Worm (Caenorhabditis elegans) whole organism, late embryonic: ENCODE results near the gene C02C6.14.
A peak's percentile ranks its signal among the peaks of the same experiment; 100 is the strongest.

ENCODE experiments used
- C08G9.2 ChIP-seq: sonication (generic microtip); optimal IDR thresholded peaks from 2 replicates; lab custom pipeline; 2016; ENCODE audit warnings: mild to moderate bottlenecking, missing genetic modification characterization, moderate library complexity, missing compliant biosample characterization
- F13H6.1 ChIP-seq: sonication (generic microtip); optimal IDR thresholded peaks from 2 replicates; lab custom pipeline; 2016; ENCODE audit warnings: missing genetic modification characterization, missing compliant biosample characterization
- K02D7.2 ChIP-seq: sonication (generic microtip); optimal IDR thresholded peaks from 2 replicates; lab custom pipeline; 2017; ENCODE audit warnings: mild to moderate bottlenecking, missing genetic modification characterization, missing compliant biosample characterization
- K09A11.1 ChIP-seq: sonication (generic microtip); optimal IDR thresholded peaks from 2 replicates; lab custom pipeline; 2017; ENCODE audit warnings: antibody characterized with exemption, mild to moderate bottlenecking, missing genetic modification characterization, missing compliant biosample characterization; ENCODE audit not compliant: insufficient read depth
- ahr-1 ChIP-seq: sonication (generic microtip); optimal IDR thresholded peaks from 2 replicates; lab custom pipeline; 2016; ENCODE audit warnings: missing genetic modification characterization, missing compliant biosample characterization
- ceh-14 ChIP-seq: sonication (generic microtip); optimal IDR thresholded peaks from 2 replicates; lab custom pipeline; 2016; ENCODE audit warnings: missing genotype, missing genetic modification characterization, missing compliant biosample characterization
- ceh-18 ChIP-seq: sonication (generic microtip); optimal IDR thresholded peaks from 2 replicates; lab custom pipeline; 2016; ENCODE audit warnings: missing genetic modification characterization, missing compliant biosample characterization
- ceh-19 ChIP-seq: fragments of 200-800 bp; sonication (Bioruptor generic); optimal IDR thresholded peaks from 2 replicates; lab custom pipeline; 2018; ENCODE audit warnings: mild to moderate bottlenecking, missing genetic modification characterization, missing compliant biosample characterization
- ceh-2 ChIP-seq: sonication (generic microtip); optimal IDR thresholded peaks from 2 replicates; lab custom pipeline; 2016; ENCODE audit warnings: missing genotype, missing genetic modification characterization, missing compliant biosample characterization
- ceh-34 ChIP-seq: sonication (generic microtip); optimal IDR thresholded peaks from 2 replicates; lab custom pipeline; 2016; ENCODE audit warnings: mild to moderate bottlenecking, missing genetic modification characterization, missing compliant biosample characterization
- ceh-6 ChIP-seq: fragments of 200-800 bp; sonication (Bioruptor generic); optimal IDR thresholded peaks from 2 replicates; lab custom pipeline; 2018; ENCODE audit warnings: mild to moderate bottlenecking, missing genetic modification characterization, missing compliant biosample characterization
- dmd-4 ChIP-seq: sonication (generic microtip); optimal IDR thresholded peaks from 2 replicates; lab custom pipeline; 2016; ENCODE audit warnings: borderline replicate concordance, missing genetic modification characterization, missing compliant biosample characterization
- dve-1 ChIP-seq: sonication (generic microtip); optimal IDR thresholded peaks from 2 replicates; lab custom pipeline; 2017; ENCODE audit warnings: antibody characterized with exemption, mild to moderate bottlenecking, missing genetic modification characterization, missing compliant biosample characterization
- elt-2 ChIP-seq: sonication (generic microtip); optimal IDR thresholded peaks from 2 replicates; lab custom pipeline; 2016; ENCODE audit warnings: missing genetic modification reagents, missing genetic modification characterization, missing compliant biosample characterization
- elt-4 ChIP-seq: sonication (generic microtip); optimal IDR thresholded peaks from 2 replicates; lab custom pipeline; 2016; ENCODE audit warnings: missing genetic modification characterization, missing compliant biosample characterization
- ets-4 ChIP-seq: sonication (generic microtip); optimal IDR thresholded peaks from 2 replicates; lab custom pipeline; 2016; ENCODE audit warnings: missing genetic modification characterization, missing compliant biosample characterization
- fkh-6 ChIP-seq: sonication (generic microtip); optimal IDR thresholded peaks from 2 replicates; lab custom pipeline; 2016; ENCODE audit warnings: missing genetic modification characterization, missing compliant biosample characterization
- hlh-13 ChIP-seq: fragments of 200-800 bp; sonication (Bioruptor generic); optimal IDR thresholded peaks from 2 replicates; lab custom pipeline; 2018; ENCODE audit warnings: mild to moderate bottlenecking, missing genetic modification characterization, missing compliant biosample characterization
- hlh-15 ChIP-seq: sonication (generic microtip); optimal IDR thresholded peaks from 2 replicates; lab custom pipeline; 2016; ENCODE audit warnings: missing genetic modification characterization, missing compliant biosample characterization
- hlh-8 ChIP-seq: sonication (generic microtip); optimal IDR thresholded peaks from 2 replicates; lab custom pipeline; 2016; ENCODE audit warnings: missing genotype, missing genetic modification characterization, missing compliant biosample characterization
- lim-6 ChIP-seq: sonication (generic microtip); optimal IDR thresholded peaks from 2 replicates; lab custom pipeline; 2016; ENCODE audit warnings: missing genetic modification characterization, missing compliant biosample characterization
- lin-11 ChIP-seq: fragments of 200-800 bp; sonication (Bioruptor generic); optimal IDR thresholded peaks from 2 replicates; lab custom pipeline; 2018; ENCODE audit warnings: mild to moderate bottlenecking, missing genetic modification characterization, missing compliant biosample characterization
- madf-2 ChIP-seq: sonication (generic microtip); optimal IDR thresholded peaks from 2 replicates; lab custom pipeline; 2017; ENCODE audit warnings: missing genetic modification characterization, missing compliant biosample characterization
- mec-3 ChIP-seq: sonication (generic microtip); optimal IDR thresholded peaks from 2 replicates; lab custom pipeline; 2016; ENCODE audit warnings: borderline replicate concordance, missing genetic modification characterization, missing compliant biosample characterization
- nhr-232 ChIP-seq: sonication (generic microtip); optimal IDR thresholded peaks from 2 replicates; lab custom pipeline; 2016; ENCODE audit warnings: missing genetic modification characterization, missing compliant biosample characterization
- pag-3 ChIP-seq: sonication (generic microtip); optimal IDR thresholded peaks from 2 replicates; lab custom pipeline; 2016; ENCODE audit warnings: missing compliant biosample characterization, missing genetic modification characterization, borderline replicate concordance
- pat-9 ChIP-seq: fragments of 200-800 bp; sonication (Bioruptor generic); optimal IDR thresholded peaks from 2 replicates; lab custom pipeline; 2018; ENCODE audit warnings: mild to moderate bottlenecking, missing genetic modification characterization, moderate library complexity, missing compliant biosample characterization
- pax-1 ChIP-seq: fragments of 150-350 bp; optimal IDR thresholded peaks from 2 replicates; lab custom pipeline; 2014; ENCODE audit warnings: missing biosample characterization, missing genetic modification characterization
- pha-2 ChIP-seq: sonication (generic microtip); optimal IDR thresholded peaks from 2 replicates; lab custom pipeline; 2017; ENCODE audit warnings: mild to moderate bottlenecking, missing genetic modification characterization, missing compliant biosample characterization
- pha-4 ChIP-seq: fragments of 150-350 bp; optimal IDR thresholded peaks from 2 replicates; lab custom pipeline; 2018; ENCODE audit warnings: missing biosample characterization, missing genetic modification reagents, missing genetic modification characterization
- pqm-1 ChIP-seq: sonication (generic microtip); optimal IDR thresholded peaks from 2 replicates; lab custom pipeline; 2016; ENCODE audit warnings: missing genetic modification characterization, missing compliant biosample characterization
- ref-2 ChIP-seq: sonication (generic microtip); optimal IDR thresholded peaks from 2 replicates; lab custom pipeline; 2016; ENCODE audit warnings: missing genetic modification characterization, missing compliant biosample characterization
- rnt-1 ChIP-seq: sonication (generic microtip); optimal IDR thresholded peaks from 2 replicates; lab custom pipeline; 2016; ENCODE audit warnings: missing genetic modification characterization, missing compliant biosample characterization
- sdc-2 ChIP-seq: sonication (generic microtip); optimal IDR thresholded peaks from 2 replicates; lab custom pipeline; 2016; ENCODE audit warnings: missing genotype, missing genetic modification characterization, missing compliant biosample characterization
- sox-2 ChIP-seq: fragments of 200-800 bp; sonication (Bioruptor generic); IDR thresholded peaks from 2 replicates; pipeline ENCODE4 v1.3.6; 2022; ENCODE audit warnings: missing genetic modification reagents, missing genetic modification characterization, missing compliant biosample characterization
- sox-4 ChIP-seq: sonication (generic microtip); optimal IDR thresholded peaks from 2 replicates; lab custom pipeline; 2017; ENCODE audit warnings: mild to moderate bottlenecking, missing genetic modification characterization, inconsistent platforms, missing compliant biosample characterization
- syd-9 ChIP-seq: sonication (generic microtip); optimal IDR thresholded peaks from 2 replicates; lab custom pipeline; 2016; ENCODE audit warnings: mild to moderate bottlenecking, missing genetic modification characterization, moderate library complexity, missing compliant biosample characterization
- tbx-7 ChIP-seq: sonication (generic microtip); optimal IDR thresholded peaks from 2 replicates; lab custom pipeline; 2016; ENCODE audit warnings: missing genotype, missing genetic modification characterization, missing compliant biosample characterization
- ttx-3 ChIP-seq: sonication (generic microtip); optimal IDR thresholded peaks from 2 replicates; lab custom pipeline; 2016; ENCODE audit warnings: missing genetic modification reagents, missing genetic modification characterization, missing compliant biosample characterization
- unc-3 ChIP-seq, 2 experiments: fragments of 200-800 bp in 1 of 2; sonication (Bioruptor generic) in 1 of 2; sonication (generic microtip) in 1 of 2; conservative IDR thresholded peaks in 1 of 2; optimal IDR thresholded peaks in 1 of 2; 2 replicates each; pipeline versions ENCODE4 v1.3.6 to Lab custom; 2016 to 2022; ENCODE audit warnings: missing compliant biosample characterization in 2 of 2, missing genetic modification characterization in 2 of 2, missing genetic modification reagents in 1 of 2
- unc-42 ChIP-seq: sonication (generic microtip); optimal IDR thresholded peaks from 2 replicates; lab custom pipeline; 2016; ENCODE audit warnings: missing genotype, missing genetic modification characterization, missing compliant biosample characterization
- unc-55 ChIP-seq: sonication (generic microtip); optimal IDR thresholded peaks from 2 replicates; lab custom pipeline; 2017; ENCODE audit warnings: missing biosample characterization, missing genetic modification reagents, missing genetic modification characterization
- ztf-16 ChIP-seq: sonication (generic microtip); optimal IDR thresholded peaks from 2 replicates; lab custom pipeline; 2017; ENCODE audit warnings: missing genetic modification characterization, missing compliant biosample characterization

The C02C6.14 gene

DNA sequence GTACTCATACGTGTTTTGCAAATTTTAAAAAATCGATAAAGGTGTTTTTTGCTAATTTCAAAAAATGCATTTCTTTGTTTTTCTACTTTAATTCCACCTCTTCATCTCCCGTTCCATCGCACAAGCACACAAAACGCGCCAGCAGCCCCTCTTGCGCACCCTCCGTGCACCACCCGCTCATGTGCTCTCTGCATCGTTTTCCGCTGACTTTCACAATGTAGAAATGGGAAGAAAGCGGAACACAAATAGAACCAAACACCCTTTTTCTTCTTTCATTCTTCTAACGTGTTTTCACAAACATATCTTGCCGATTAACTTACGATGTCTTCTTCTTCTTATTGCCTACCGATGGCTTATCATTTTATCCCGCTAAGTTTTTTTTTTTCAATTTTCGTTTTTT lies 44.7 kb upstream of the C02C6.14 start (continued):
- TF ChIP-seq ceh-6 (GFP tag; lab: Kevin White, UChicago) (peak; percentile 50), ceh-18 (tag; lab: Kevin White, UChicago) (peak; percentile 65), dve-1 (peak; percentile 9), tbx-7 (tag; lab: Kevin White, UChicago) (no peak), mec-3 (tag; lab: Kevin White, UChicago) (no peak), pag-3 (no peak), sox-4 (tag; lab: Kevin White, UChicago) (peak; percentile 34), F13H6.1 (tag; lab: Kevin White, UChicago) (no peak), sox-2 (peak; percentile 42; the same call in 1 of the 2 replicates), unc-42 (tag; lab: Kevin White, UChicago) (peak; percentile 43), pha-2 (tag; lab: Kevin White, UChicago) (no peak), lim-6 (tag; lab: Kevin White, UChicago) (no peak), nhr-232 (tag; lab: Kevin White, UChicago) (no peak), ref-2 (tag; lab: Kevin White, UChicago) (no peak), hlh-13 (GFP tag; lab: Kevin White, UChicago) (no peak), ahr-1 (tag; lab: Kevin White, UChicago) (no peak), unc-55 (GFP tag; lab: Kevin White, UChicago) (no peak), ceh-2 (tag; lab: Kevin White, UChicago) (peak; percentile 1), hlh-8 (tag; lab: Kevin White, UChicago) (no peak), K09A11.1 (tag; lab: Kevin White, UChicago) (no peak), pat-9 (tag; lab: Kevin White, UChicago) (no peak), ttx-3 (tag; lab: Kevin White, UChicago) (peak; percentile 26), elt-4 (tag; lab: Kevin White, UChicago) (no peak), hlh-15 (tag; lab: Kevin White, UChicago) (no peak), pax-1 (tag; lab: Kevin White, UChicago) (no peak), pha-4 (tag; lab: Kevin White, UChicago) (no peak), unc-3 (GFP tag; conservative IDR thresholded peaks at IDR 0.05; lab: Robert Waterston, UW) (0 out of 2 replicates have a peak, but pooled peaks have one; percentile 39), unc-3 (tag; optimal IDR thresholded peaks at IDR 0.05; lab: Kevin White, UChicago) (no peak), ztf-16 (tag; lab: Kevin White, UChicago) (no peak), C08G9.2 (tag; lab: Kevin White, UChicago) (peak; percentile 20), syd-9 (tag; lab: Kevin White, UChicago) (peak; percentile 19), ets-4 (no peak), ceh-14 (tag; lab: Kevin White, UChicago) (peak; percentile 3), dmd-4 (tag; lab: Kevin White, UChicago) (no peak), rnt-1 (tag; lab: Kevin White, UChicago) (peak; percentile 9), sdc-2 (tag; lab: Kevin White, UChicago) (peak; percentile 19)

DNA sequence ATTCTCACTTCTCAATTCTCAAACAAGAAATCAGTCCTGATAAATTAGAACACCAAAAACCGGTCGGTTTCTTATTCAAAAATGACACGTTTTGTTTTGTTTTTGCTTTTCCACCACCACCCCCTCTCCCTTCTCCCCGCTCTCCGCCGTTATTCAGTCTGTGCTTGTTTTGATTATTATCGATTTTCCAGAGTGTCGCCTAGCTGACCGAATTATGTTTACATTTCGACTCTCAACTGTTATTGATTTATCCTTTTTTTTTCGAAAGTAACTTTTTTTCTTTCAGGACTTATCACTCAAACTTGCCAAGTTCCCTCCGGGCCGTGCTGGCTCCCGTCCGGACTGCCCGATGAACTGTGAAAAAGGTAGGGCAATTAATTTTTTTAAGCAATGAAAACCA lies 44.1 kb upstream of the C02C6.14 start, which contains the start of gene gob-1:
gob-1 (plus strand) TSS at position 281 of the 400 bp plus-strand sequence.
- no peak for TF ChIP-seq ttx-3 (tag; lab: Kevin White, UChicago)
- TF ChIP-seq unc-55 (GFP tag; lab: Kevin White, UChicago) = no peak
- TF ChIP-seq madf-2 (tag; lab: Kevin White, UChicago) = no peak
- TF ChIP-seq K02D7.2 (tag; lab: Kevin White, UChicago) = no peak
- no peak for TF ChIP-seq ceh-34 (tag; lab: Kevin White, UChicago)
- no peak for TF ChIP-seq dmd-4 (tag; lab: Kevin White, UChicago)
- TF ChIP-seq rnt-1 (tag; lab: Kevin White, UChicago) = no peak
- no peak for TF ChIP-seq elt-2
- TF ChIP-seq ceh-19 (GFP tag; lab: Kevin White, UChicago) = no peak
- TF ChIP-seq syd-9 (tag; lab: Kevin White, UChicago) = no peak
- TF ChIP-seq pag-3 = no peak
- TF ChIP-seq lin-11 (tag; lab: Kevin White, UChicago) = no peak
- no peak for TF ChIP-seq tbx-7 (tag; lab: Kevin White, UChicago)
- TF ChIP-seq lim-6 (tag; lab: Kevin White, UChicago) = no peak
- no peak for TF ChIP-seq fkh-6 (tag; lab: Kevin White, UChicago)
- no peak for TF ChIP-seq pqm-1 (tag; lab: Kevin White, UChicago)
- no peak for TF ChIP-seq ahr-1 (tag; lab: Kevin White, UChicago)
- TF ChIP-seq, all 69 proteins: peak for 0
